Worm (Caenorhabditis elegans) whole organism, L4 larva: ENCODE data around the gene inx-2.

Source experiments
- F26F4.8 ChIP-seq: fragments of 200-800 bp; sonication (Bioruptor generic); conservative IDR thresholded peaks from 2 replicates; pipeline ENCODE4 v1.3.6; 2022; ENCODE audit warnings: missing genetic modification characterization, missing compliant biosample characterization
- ZK546.5 ChIP-seq, 2 experiments: sonication (generic microtip); optimal IDR thresholded peaks; 2 replicates each; lab custom pipeline; 2017; ENCODE audit warnings: missing biosample characterization in 2 of 2, missing genetic modification characterization in 2 of 2
- hlh-30 ChIP-seq: sonication (generic microtip); optimal IDR thresholded peaks from 2 replicates; lab custom pipeline; 2017; ENCODE audit warnings: antibody characterized with exemption, mild to moderate bottlenecking, missing genetic modification characterization, missing compliant biosample characterization; ENCODE audit not compliant: insufficient read depth

DNA sequence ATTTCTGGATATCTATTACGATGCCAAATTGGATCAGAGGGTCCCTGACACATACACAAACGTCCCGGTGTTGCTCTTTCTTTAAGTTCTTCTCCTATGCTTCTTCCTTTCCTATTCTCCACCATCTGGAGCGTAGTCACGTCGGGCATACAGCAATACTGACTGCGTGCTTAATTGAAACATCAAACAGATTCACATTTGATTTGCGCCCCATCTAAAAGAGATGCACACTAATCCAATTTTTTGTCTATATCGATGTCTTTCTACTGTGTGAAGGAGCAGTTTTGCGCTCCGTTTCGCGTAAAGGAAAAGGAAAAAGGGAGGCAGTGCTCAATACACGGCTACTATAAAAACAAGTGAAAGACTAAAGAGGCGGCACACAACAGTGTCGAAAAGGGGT is 32.2 kb upstream of the inx-2 start:
- TF ChIP-seq ZK546.5 (tag; optimal IDR thresholded peaks at IDR 0.05; lab: Kevin White, UChicago): no peak
- TF ChIP-seq F26F4.8 (GFP tag; lab: Robert Waterston, UW): no peak
- no peak for TF ChIP-seq hlh-30 (tag; lab: Kevin White, UChicago)
